Worm (Caenorhabditis elegans): ENCODE results near the gene Y39G8B.1.

ce11 chrII:13966242-13966641 is 7.4 kb downstream of the Y39G8B.1 start, which contains the start of gene W07G1.7:
- TF ChIP-seq ceh-9 (tag; optimal IDR thresholded peaks at IDR 0.05) (no peak), T23F11.4 (GFP tag; optimal IDR thresholded peaks at IDR 0.05) (no peak), pha-2 (tag; optimal IDR thresholded peaks at IDR 0.05) (no peak), pat-9 (tag; optimal IDR thresholded peaks at IDR 0.05) (no peak), pag-3 (tag; optimal IDR thresholded peaks at IDR 0.05; ENCODE audit: borderline replicate concordance) (no peak), ceh-30 (tag; optimal IDR thresholded peaks at IDR 0.05) (no peak), nfya-1 (tag; optimal IDR thresholded peaks at IDR 0.05) (no peak), C38D4.7 (GFP tag; optimal IDR thresholded peaks at IDR 0.05) (no peak), ceh-6 (GFP tag; optimal IDR thresholded peaks at IDR 0.05) (no peak), ama-1 (optimal IDR thresholded peaks at IDR 0.05) (no peak), elt-4 (tag; optimal IDR thresholded peaks at IDR 0.05) (no peak), pqm-1 (tag; optimal IDR thresholded peaks at IDR 0.05) (no peak), ceh-34 (tag; optimal IDR thresholded peaks at IDR 0.05) (no peak), ceh-18 (tag; optimal IDR thresholded peaks at IDR 0.05) (no peak)
